Fruit fly (Drosophila melanogaster) whole organism, embryonic: ENCODE data around the gene CG13996.

Experiments used
- BEAF-32 ChIP-seq: fragments of 200-800 bp; sonication (Bioruptor generic); optimal IDR thresholded peaks from 3 replicates; lab custom pipeline; 2017; ENCODE audit warnings: missing biosample characterization, missing genetic modification characterization, mild to moderate bottlenecking, moderate library complexity, missing genetic modification reagents
- CG14667 ChIP-seq: fragments of 200-800 bp; sonication (Bioruptor generic); IDR thresholded peaks from 2 replicates; pipeline ENCODE4 v1.3.6; 2022; ENCODE audit warnings: missing biosample characterization, missing genetic modification characterization
- CG14710 ChIP-seq: fragments of 200-800 bp; sonication (Bioruptor generic); optimal IDR thresholded peaks from 3 replicates; lab custom pipeline; 2019; ENCODE audit warnings: missing biosample characterization, mild to moderate bottlenecking, missing genetic modification characterization, moderate library complexity
- CG15011 ChIP-seq: fragments of 200-800 bp; sonication (Bioruptor generic); optimal IDR thresholded peaks from 3 replicates; lab custom pipeline; 2018; ENCODE audit warnings: missing biosample characterization, mild to moderate bottlenecking, missing genetic modification characterization
- CG15514 ChIP-seq: fragments of 200-800 bp; sonication (Bioruptor generic); optimal IDR thresholded peaks from 3 replicates; lab custom pipeline; 2017; ENCODE audit warnings: missing biosample characterization, missing genetic modification characterization, mild to moderate bottlenecking, moderate library complexity, missing genetic modification reagents
- CG17328 ChIP-seq: fragments of 200-800 bp; sonication (Bioruptor generic); IDR thresholded peaks from 2 replicates; pipeline ENCODE4 v1.3.6; 2022; ENCODE audit warnings: missing biosample characterization, missing genetic modification characterization
- CG1832 ChIP-seq: fragments of 200-800 bp; sonication (Bioruptor generic); optimal IDR thresholded peaks from 2 replicates; lab custom pipeline; 2017; ENCODE audit warnings: missing biosample characterization, mild to moderate bottlenecking, missing genetic modification characterization, inconsistent platforms
- CG31441 ChIP-seq: fragments of 200-800 bp; sonication (Bioruptor generic); IDR thresholded peaks from 2 replicates; pipeline ENCODE4 v1.3.6; 2022; ENCODE audit warnings: missing biosample characterization, missing genetic modification characterization
- CG3847 ChIP-seq: fragments of 200-800 bp; sonication (Bioruptor generic); IDR thresholded peaks from 2 replicates; pipeline ENCODE4 v1.3.6; 2022; ENCODE audit warnings: missing biosample characterization, missing genetic modification characterization
- CG4617 ChIP-seq: fragments of 200-800 bp; sonication (Bioruptor generic); optimal IDR thresholded peaks from 3 replicates; lab custom pipeline; 2016; ENCODE audit warnings: missing biosample characterization, missing genetic modification characterization, borderline replicate concordance
- CG4730 ChIP-seq: fragments of 200-800 bp; sonication (Bioruptor generic); IDR thresholded peaks from 2 replicates; pipeline ENCODE4 v1.3.6; 2022; ENCODE audit warnings: missing biosample characterization, missing genetic modification characterization
- CG7963 ChIP-seq: fragments of 200-800 bp; sonication (Bioruptor generic); IDR thresholded peaks from 3 replicates; pipeline ENCODE4 v1.3.6; 2022; ENCODE audit warnings: missing biosample characterization, missing genetic modification characterization; ENCODE audit not compliant: partially characterized antibody
- Chrac-16 ChIP-seq: fragments of 200-800 bp; sonication (Bioruptor generic); optimal IDR thresholded peaks from 3 replicates; lab custom pipeline; 2016; ENCODE audit warnings: missing biosample characterization, missing genetic modification characterization
- CoRest ChIP-seq: fragments of 200-800 bp; sonication (Bioruptor generic); optimal IDR thresholded peaks from 3 replicates; lab custom pipeline; 2018; ENCODE audit warnings: missing biosample characterization, mild to moderate bottlenecking, missing genetic modification characterization, moderate library complexity
- D ChIP-seq, 2 experiments: fragments of 200-800 bp in 1 of 2; fragments of >200 bp in 1 of 2; sonication (Bioruptor generic) in 1 of 2; optimal IDR thresholded peaks; 2 replicates in 1 of 2; 3 replicates in 1 of 2; lab custom pipeline; 2017; ENCODE audit warnings: mild to moderate bottlenecking in 1 of 2, missing biosample characterization in 1 of 2, missing genetic modification characterization in 1 of 2, missing genetic modification reagents in 1 of 2
- Dbx ChIP-seq: fragments of 200-800 bp; sonication (Bioruptor generic); IDR thresholded peaks from 3 replicates; pipeline ENCODE4 v1.3.6; 2022; ENCODE audit warnings: missing biosample characterization, missing genetic modification characterization
- Elba2 ChIP-seq: fragments of 200-800 bp; sonication (Bioruptor generic); optimal IDR thresholded peaks from 3 replicates; lab custom pipeline; 2016; ENCODE audit warnings: missing biosample characterization, missing genetic modification characterization
- H15 ChIP-seq: fragments of 200-800 bp; sonication (Bioruptor generic); IDR thresholded peaks from 3 replicates; pipeline ENCODE4 v1.3.6; 2022; ENCODE audit warnings: missing biosample characterization, missing genetic modification characterization
- Hey ChIP-seq: fragments of 200-800 bp; sonication (Bioruptor generic); optimal IDR thresholded peaks from 3 replicates; lab custom pipeline; 2018; ENCODE audit warnings: missing biosample characterization, mild to moderate bottlenecking, missing genetic modification characterization
- MBD-R2 ChIP-seq: fragments of 200-800 bp; sonication (Bioruptor generic); IDR thresholded peaks from 2 replicates; pipeline ENCODE4 v1.3.6; 2022; ENCODE audit warnings: missing biosample characterization, missing genetic modification characterization
- NK7.1 ChIP-seq: fragments of 200-800 bp; sonication (Bioruptor generic); optimal IDR thresholded peaks from 3 replicates; lab custom pipeline; 2016; ENCODE audit warnings: missing biosample characterization, missing genetic modification characterization
- Scr ChIP-seq: fragments of 200-800 bp; sonication (Bioruptor generic); IDR thresholded peaks from 2 replicates; pipeline ENCODE4 v1.3.6; 2022; ENCODE audit warnings: missing biosample characterization, missing genetic modification characterization; ENCODE audit not compliant: partially characterized antibody
- Side ChIP-seq: fragments of 200-800 bp; sonication (Bioruptor generic); optimal IDR thresholded peaks from 2 replicates; lab custom pipeline; 2016; ENCODE audit warnings: missing biosample characterization, missing genetic modification characterization
- amos ChIP-seq: fragments of 200-800 bp; sonication (Bioruptor generic); IDR thresholded peaks from 2 replicates; pipeline ENCODE4 v1.3.6; 2022; ENCODE audit warnings: missing biosample characterization, missing genetic modification characterization; ENCODE audit not compliant: partially characterized antibody
- ap ChIP-seq: fragments of 200-800 bp; sonication (Bioruptor generic); IDR thresholded peaks from 2 replicates; pipeline ENCODE4 v1.3.6; 2022; ENCODE audit warnings: missing biosample characterization, missing genetic modification characterization
- ato ChIP-seq: fragments of 200-800 bp; sonication (Bioruptor generic); IDR thresholded peaks from 2 replicates; pipeline ENCODE4 v1.3.6; 2022; ENCODE audit warnings: missing biosample characterization, missing genetic modification characterization; ENCODE audit not compliant: partially characterized antibody
- bigmax ChIP-seq: fragments of 200-800 bp; sonication (Bioruptor generic); optimal IDR thresholded peaks from 2 replicates; lab custom pipeline; 2018; ENCODE audit warnings: missing biosample characterization, mild to moderate bottlenecking, missing genetic modification characterization
- chinmo ChIP-seq: fragments of 200-800 bp; sonication (Bioruptor generic); IDR thresholded peaks from 4 replicates; pipeline ENCODE4 v1.3.6; 2022; ENCODE audit warnings: missing biosample characterization, missing genetic modification characterization; ENCODE audit not compliant: partially characterized antibody
- dimm ChIP-seq: fragments of 200-800 bp; sonication (Bioruptor generic); IDR thresholded peaks from 2 replicates; pipeline ENCODE4 v1.3.6; 2022; ENCODE audit warnings: missing biosample characterization, missing genetic modification characterization
- esg ChIP-seq: fragments of 200-800 bp; sonication (Bioruptor generic); conservative IDR thresholded peaks from 2 replicates; pipeline ENCODE4 v1.3.6; 2022; ENCODE audit warnings: missing biosample characterization, missing genetic modification characterization
- gfzf ChIP-seq: fragments of 200-800 bp; sonication (Bioruptor generic); optimal IDR thresholded peaks from 2 replicates; lab custom pipeline; 2016; ENCODE audit warnings: missing biosample characterization, mild to moderate bottlenecking, missing genetic modification characterization, moderate library complexity
- gro ChIP-seq: fragments of 200-800 bp; sonication (Bioruptor generic); optimal IDR thresholded peaks from 2 replicates; lab custom pipeline; 2016; ENCODE audit warnings: missing biosample characterization, missing genetic modification characterization
- hb ChIP-seq: fragments of 200-800 bp; sonication (Bioruptor generic); IDR thresholded peaks from 3 replicates; pipeline ENCODE4 v1.3.6; 2022; ENCODE audit warnings: missing biosample characterization, missing genetic modification characterization; ENCODE audit not compliant: partially characterized antibody
- her ChIP-seq: fragments of 200-800 bp; sonication (Bioruptor generic); optimal IDR thresholded peaks from 2 replicates; lab custom pipeline; 2016; ENCODE audit warnings: missing biosample characterization, missing genetic modification characterization
- insv ChIP-seq, 2 experiments: fragments of 200-800 bp; sonication (Bioruptor generic); optimal IDR thresholded peaks; 3 replicates each; lab custom pipeline; 2016 to 2018; ENCODE audit warnings: missing biosample characterization in 2 of 2, missing genetic modification characterization in 2 of 2
- lbe ChIP-seq: fragments of 200-800 bp; sonication (Bioruptor generic); optimal IDR thresholded peaks from 2 replicates; lab custom pipeline; 2016; ENCODE audit warnings: missing biosample characterization, mild to moderate bottlenecking, missing genetic modification characterization
- nmo ChIP-seq: fragments of 200-800 bp; sonication (Bioruptor generic); optimal IDR thresholded peaks from 2 replicates; lab custom pipeline; 2018; ENCODE audit warnings: missing biosample characterization, mild to moderate bottlenecking, missing genetic modification characterization, moderate library complexity
- otp ChIP-seq: fragments of 200-800 bp; sonication (Bioruptor generic); IDR thresholded peaks from 3 replicates; pipeline ENCODE4, ENCODE4 v1.3.6; 2022; ENCODE audit warnings: missing biosample characterization, missing genetic modification characterization
- pfk ChIP-seq: fragments of 200-800 bp; sonication (Bioruptor generic); optimal IDR thresholded peaks from 2 replicates; lab custom pipeline; 2018; ENCODE audit warnings: missing biosample characterization, mild to moderate bottlenecking, missing genetic modification characterization, moderate library complexity
- pzg ChIP-seq: fragments of 200-800 bp; sonication (Bioruptor generic); optimal IDR thresholded peaks from 3 replicates; lab custom pipeline; 2018; ENCODE audit warnings: missing biosample characterization, mild to moderate bottlenecking, missing genetic modification characterization, moderate library complexity
- salm ChIP-seq: fragments of 200-800 bp; sonication (Bioruptor generic); optimal IDR thresholded peaks from 2 replicates; lab custom pipeline; 2018; ENCODE audit warnings: missing biosample characterization, mild to moderate bottlenecking, missing genetic modification characterization
- trem ChIP-seq: fragments of 200-800 bp; optimal IDR thresholded peaks from 3 replicates; lab custom pipeline; 2019; ENCODE audit warnings: missing biosample characterization, mild to moderate bottlenecking, missing genetic modification characterization, moderate library complexity
- unc-4 ChIP-seq: fragments of 200-800 bp; sonication (Bioruptor generic); IDR thresholded peaks from 2 replicates; pipeline ENCODE4 v1.3.6; 2022; ENCODE audit warnings: missing biosample characterization, missing genetic modification characterization; ENCODE audit not compliant: partially characterized antibody
- usp ChIP-seq: fragments of >200 bp; optimal IDR thresholded peaks from 2 replicates; lab custom pipeline; 2017; ENCODE audit warnings: missing biosample characterization, missing genetic modification characterization
- vnd ChIP-seq: fragments of 200-800 bp; sonication (Bioruptor generic); IDR thresholded peaks from 3 replicates; pipeline ENCODE4 v1.3.6; 2022; ENCODE audit warnings: missing biosample characterization, missing genetic modification characterization; ENCODE audit not compliant: partially characterized antibody
- vvl ChIP-seq: fragments of 200-800 bp; sonication (Bioruptor generic); IDR thresholded peaks from 2 replicates; pipeline ENCODE4 v1.3.6; 2022; ENCODE audit warnings: missing biosample characterization, missing genetic modification characterization
- zen2 ChIP-seq: fragments of 200-800 bp; sonication (Bioruptor generic); IDR thresholded peaks from 3 replicates; pipeline ENCODE4 v1.3.6; 2022; ENCODE audit warnings: missing biosample characterization, missing genetic modification characterization; ENCODE audit not compliant: partially characterized antibody
- zfh1 ChIP-seq: fragments of 200-800 bp; sonication (Bioruptor generic); IDR thresholded peaks from 3 replicates; pipeline ENCODE4 v1.3.6; 2022; ENCODE audit warnings: missing biosample characterization, missing genetic modification characterization

The CG13996 gene

DNA sequence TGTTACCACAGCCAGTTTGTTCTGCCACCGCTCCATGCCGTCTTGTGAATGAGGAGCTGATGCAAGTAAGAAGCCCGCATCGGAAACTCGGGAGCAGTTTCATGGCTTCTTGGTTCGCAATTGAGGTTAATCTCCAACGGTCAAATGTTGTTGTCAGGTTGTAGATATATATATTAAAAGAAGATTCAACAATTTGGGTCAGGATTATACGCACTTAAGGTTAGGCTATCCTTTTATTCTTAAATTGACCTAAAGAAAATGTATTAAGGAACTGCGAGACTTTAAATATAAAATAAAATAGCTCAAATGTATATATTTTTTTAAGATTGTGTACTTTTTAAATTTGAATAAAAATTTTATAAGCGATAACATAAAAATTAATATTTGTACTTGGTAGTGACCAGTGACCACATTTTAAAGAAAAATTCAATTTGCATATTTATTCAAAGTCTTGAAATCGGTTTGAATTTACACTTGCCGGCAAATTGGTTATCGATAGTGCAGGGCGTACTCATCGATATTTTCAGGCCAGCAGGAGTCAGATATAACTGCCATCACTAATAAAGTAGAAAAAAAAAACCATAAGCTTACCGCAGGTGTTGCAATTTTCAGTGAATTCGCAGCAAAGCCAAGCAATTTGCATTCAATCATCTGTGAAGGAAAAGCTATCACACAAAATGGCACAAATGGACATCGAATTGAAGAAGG is 48.1 kb downstream of the CG13996 start, which contains the start of the genes CG9150 and Pfdn1 (continued):
- TF ChIP-seq CG4730 (GFP tag; lab: Robert Waterston, UW) (no peak), unc-4 (GFP tag; lab: Robert Waterston, UW) (peak; percentile 90), hb (GFP tag; lab: Robert Waterston, UW) (peak; percentile 60; the same call in 2 of the 3 replicates), trem (tag; lab: Kevin White, UChicago) (peak; percentile 26), nmo (GFP tag; lab: Kevin White, UChicago) (peak; percentile 12), CG15514 (GFP tag; lab: Kevin White, UChicago) (peak; percentile 94), otp (no peak), zfh1 (GFP tag; lab: Robert Waterston, UW) (no peak), Side (GFP tag; lab: Kevin White, UChicago) (no peak), CG15011 (no peak), gfzf (GFP tag; lab: Kevin White, UChicago) (peak; percentile 17), CG17328 (GFP tag; lab: Robert Waterston, UW) (no peak), H15 (GFP tag; lab: Robert Waterston, UW) (no peak), zen2 (GFP tag; lab: Robert Waterston, UW) (peak; percentile 80), vnd (GFP tag; lab: Robert Waterston, UW) (peak; percentile 75), ato (GFP tag; lab: Robert Waterston, UW) (peak; percentile 85), pfk (GFP tag; lab: Kevin White, UChicago) (no peak), pzg (peak; percentile 69), D (optimal IDR thresholded peaks at IDR 0.05; lab: Kevin White, UChicago) (no peak), D (GFP tag; optimal IDR thresholded peaks at IDR 0.05; lab: Kevin White, UChicago) (no peak), Chrac-16 (no peak), Scr (GFP tag; lab: Robert Waterston, UW) (peak; percentile 90), her (peak; percentile 2), vvl (GFP tag; lab: Robert Waterston, UW) (peak; percentile 87), chinmo (GFP tag; lab: Robert Waterston, UW) (peak; percentile 78; the same call in 2 of the 4 replicates), dimm (no peak), insv (GFP tag; optimal IDR thresholded peaks at IDR 0.05; lab: Kevin White, UChicago) (no peak), CG14710 (peak; percentile 45), gro (peak; percentile 68), Dbx (peak; percentile 36; the same call in 2 of the 3 replicates), amos (peak; percentile 92), usp (GFP tag; lab: Kevin White, UChicago) (no peak), CG1832 (GFP tag; lab: Kevin White, UChicago) (no peak), MBD-R2 (GFP tag; lab: Robert Waterston, UW) (peak; percentile 77), lbe (peak; percentile 50), CG7963 (GFP tag; lab: Robert Waterston, UW) (peak; percentile 62; the same call in 2 of the 3 replicates), esg (no peak), CG31441 (no peak), Elba2 (GFP tag; lab: Kevin White, UChicago) (no peak), CG3847 (GFP tag; lab: Robert Waterston, UW) (no peak), salm (tag; lab: Kevin White, UChicago) (no peak), BEAF-32 (peak; percentile 86), CG4617 (GFP tag; lab: Kevin White, UChicago) (peak; percentile 61), CG14667 (no peak), ap (no peak), CoRest (tag; lab: Kevin White, UChicago) (peak; percentile 20), Hey (no peak), NK7.1 (GFP tag; lab: Kevin White, UChicago) (no peak), bigmax (GFP tag; lab: Kevin White, UChicago) (no peak)
